Fruit fly (Drosophila melanogaster) whole organism, embryonic: Measurements from ENCODE around the gene CG5790.

Experiments used
- Abd-B ChIP-seq: fragments of 200-800 bp; sonication (Bioruptor generic); optimal IDR thresholded peaks from 2 replicates; lab custom pipeline; 2018; ENCODE audit warnings: missing biosample characterization, mild to moderate bottlenecking, missing genetic modification characterization, moderate library complexity
- CG10321 ChIP-seq: fragments of 200-800 bp; sonication (Bioruptor generic); IDR thresholded peaks from 2 replicates; pipeline ENCODE4 v1.3.6; 2022; ENCODE audit warnings: missing biosample characterization, missing genetic modification characterization
- CG11398 ChIP-seq: fragments of 200-800 bp; sonication (Bioruptor generic); optimal IDR thresholded peaks from 2 replicates; lab custom pipeline; 2016; ENCODE audit warnings: missing biosample characterization, missing genetic modification characterization
- CG12071 ChIP-seq: fragments of 200-800 bp; sonication (Bioruptor generic); optimal IDR thresholded peaks from 3 replicates; lab custom pipeline; 2018; ENCODE audit warnings: missing biosample characterization, mild to moderate bottlenecking, missing genetic modification characterization
- CG12299 ChIP-seq: fragments of 200-800 bp; sonication (Bioruptor generic); optimal IDR thresholded peaks from 2 replicates; lab custom pipeline; 2018; ENCODE audit warnings: missing biosample characterization, mild to moderate bottlenecking, missing genetic modification characterization
- CG12942 ChIP-seq: fragments of 200-800 bp; sonication (Bioruptor generic); optimal IDR thresholded peaks from 3 replicates; lab custom pipeline; 2016; ENCODE audit warnings: missing biosample characterization, missing genetic modification characterization
- CG16813 ChIP-seq: fragments of 200-800 bp; sonication (Bioruptor generic); IDR thresholded peaks from 3 replicates; pipeline ENCODE4 v1.3.6; 2022; ENCODE audit warnings: missing biosample characterization, missing genetic modification characterization; ENCODE audit not compliant: partially characterized antibody
- CG17385 ChIP-seq: fragments of 200-800 bp; sonication (Bioruptor generic); optimal IDR thresholded peaks from 3 replicates; lab custom pipeline; 2018; ENCODE audit warnings: missing biosample characterization, mild to moderate bottlenecking, missing genetic modification characterization
- CG17802 ChIP-seq: fragments of 200-800 bp; sonication (Bioruptor generic); optimal IDR thresholded peaks from 2 replicates; lab custom pipeline; 2018; ENCODE audit warnings: missing biosample characterization, mild to moderate bottlenecking, missing genetic modification characterization, moderate library complexity
- CG2875 ChIP-seq: fragments of 200-800 bp; sonication (Bioruptor generic); optimal IDR thresholded peaks from 2 replicates; lab custom pipeline; 2017; ENCODE audit warnings: missing biosample characterization, mild to moderate bottlenecking, missing genetic modification characterization, missing genetic modification reagents
- CG30431 ChIP-seq: fragments of 200-800 bp; sonication (Bioruptor generic); optimal IDR thresholded peaks from 2 replicates; lab custom pipeline; 2017; ENCODE audit warnings: missing biosample characterization, missing genetic modification characterization
- CG3163 ChIP-seq: fragments of 200-800 bp; sonication (Bioruptor generic); optimal IDR thresholded peaks from 3 replicates; lab custom pipeline; 2016; ENCODE audit warnings: missing biosample characterization, missing genetic modification characterization
- CG32532 ChIP-seq: fragments of 200-800 bp; sonication (Bioruptor generic); IDR thresholded peaks from 2 replicates; pipeline ENCODE4 v1.3.6; 2022; ENCODE audit warnings: missing biosample characterization, missing genetic modification characterization
- CG34376 ChIP-seq: fragments of 200-800 bp; sonication (Bioruptor generic); optimal IDR thresholded peaks from 2 replicates; lab custom pipeline; 2018; ENCODE audit warnings: missing biosample characterization, mild to moderate bottlenecking, missing genetic modification characterization
- CG3847 ChIP-seq: fragments of 200-800 bp; sonication (Bioruptor generic); IDR thresholded peaks from 2 replicates; pipeline ENCODE4 v1.3.6; 2022; ENCODE audit warnings: missing biosample characterization, missing genetic modification characterization
- CG4328 ChIP-seq: fragments of 200-800 bp; sonication (Bioruptor generic); optimal IDR thresholded peaks from 3 replicates; lab custom pipeline; 2017; ENCODE audit warnings: missing biosample characterization, missing genetic modification reagents, missing genetic modification characterization
- CG4424 ChIP-seq: fragments of 200-800 bp; sonication (Bioruptor generic); optimal IDR thresholded peaks from 3 replicates; lab custom pipeline; 2016; ENCODE audit warnings: missing biosample characterization, missing genetic modification characterization
- CG6272 ChIP-seq: fragments of 200-800 bp; sonication (Bioruptor generic); IDR thresholded peaks from 2 replicates; pipeline ENCODE4 v1.3.6; 2022; ENCODE audit warnings: missing biosample characterization, missing genetic modification characterization
- CG6654 ChIP-seq: fragments of 200-800 bp; sonication (Bioruptor generic); optimal IDR thresholded peaks from 2 replicates; lab custom pipeline; 2017; ENCODE audit warnings: missing biosample characterization, mild to moderate bottlenecking, missing genetic modification characterization
- CG7357 ChIP-seq: fragments of 200-800 bp; sonication (Bioruptor generic); IDR thresholded peaks from 3 replicates; pipeline ENCODE4 v1.3.6; 2022; ENCODE audit warnings: missing biosample characterization, missing genetic modification characterization
- CG7786 ChIP-seq: fragments of 200-800 bp; sonication (Bioruptor generic); optimal IDR thresholded peaks from 2 replicates; lab custom pipeline; 2016; ENCODE audit warnings: missing biosample characterization, missing genetic modification characterization
- CG7963 ChIP-seq: fragments of 200-800 bp; sonication (Bioruptor generic); IDR thresholded peaks from 3 replicates; pipeline ENCODE4 v1.3.6; 2022; ENCODE audit warnings: missing biosample characterization, missing genetic modification characterization; ENCODE audit not compliant: partially characterized antibody
- CG8290 ChIP-seq, 3 experiments: fragments of 200-800 bp; sonication (Bioruptor generic); optimal IDR thresholded peaks; 2 replicates each; lab custom pipeline; 2016 to 2019; ENCODE audit warnings: missing biosample characterization in 3 of 3, missing genetic modification characterization in 3 of 3, mild to moderate bottlenecking in 2 of 3, moderate library complexity in 1 of 3
- CG8924 ChIP-seq: fragments of 200-800 bp; optimal IDR thresholded peaks from 3 replicates; lab custom pipeline; 2019; ENCODE audit warnings: missing biosample characterization, mild to moderate bottlenecking, missing genetic modification characterization, moderate library complexity
- CrebB ChIP-seq: fragments of 200-800 bp; sonication (Bioruptor generic); optimal IDR thresholded peaks from 3 replicates; lab custom pipeline; 2018; ENCODE audit warnings: missing biosample characterization, mild to moderate bottlenecking, missing genetic modification characterization
- D19B ChIP-seq: fragments of 200-800 bp; sonication (Bioruptor generic); optimal IDR thresholded peaks from 2 replicates; lab custom pipeline; 2017; ENCODE audit warnings: missing biosample characterization, mild to moderate bottlenecking, missing genetic modification characterization
- E2f2 ChIP-seq: fragments of 200-800 bp; sonication (Bioruptor generic); IDR thresholded peaks from 2 replicates; pipeline ENCODE4 v1.3.6; 2022; ENCODE audit warnings: missing biosample characterization, missing genetic modification characterization
- Hr78 ChIP-seq, 2 experiments: fragments of 200-800 bp in 1 of 2; fragments of >200 bp in 1 of 2; sonication (Bioruptor generic) in 1 of 2; optimal IDR thresholded peaks; 2 replicates each; lab custom pipeline; 2017 to 2019; ENCODE audit warnings: missing biosample characterization in 2 of 2, missing genetic modification characterization in 2 of 2, mild to moderate bottlenecking in 1 of 2, moderate library complexity in 1 of 2
- NC2α ChIP-seq: fragments of 200-800 bp; sonication (Bioruptor generic); optimal IDR thresholded peaks from 2 replicates; lab custom pipeline; 2016; ENCODE audit warnings: missing biosample characterization, missing genetic modification characterization
- Opbp ChIP-seq: fragments of 200-800 bp; sonication (Bioruptor generic); IDR thresholded peaks from 3 replicates; pipeline ENCODE4 v1.3.6; 2022; ENCODE audit warnings: missing biosample characterization, missing genetic modification characterization; ENCODE audit not compliant: partially characterized antibody
- Poxn ChIP-seq: fragments of 200-800 bp; sonication (Bioruptor generic); IDR thresholded peaks from 2 replicates; pipeline ENCODE4 v1.3.6; 2022; ENCODE audit warnings: missing biosample characterization, missing genetic modification characterization
- TFAM ChIP-seq: fragments of 200-800 bp; sonication (Bioruptor generic); optimal IDR thresholded peaks from 2 replicates; lab custom pipeline; 2017; ENCODE audit warnings: missing biosample characterization, missing genetic modification characterization, inconsistent platforms
- aop ChIP-seq: fragments of 200-800 bp; sonication (Bioruptor generic); IDR thresholded peaks from 2 replicates; pipeline ENCODE4 v1.3.6; 2022; ENCODE audit warnings: missing biosample characterization, missing genetic modification characterization
- bowl ChIP-seq: fragments of 200-800 bp; sonication (Bioruptor generic); IDR thresholded peaks from 2 replicates; pipeline ENCODE4 v1.3.6; 2022; ENCODE audit warnings: missing biosample characterization, missing genetic modification characterization
- bsh ChIP-seq, 2 experiments: fragments of 200-800 bp; sonication (Bioruptor generic); optimal IDR thresholded peaks; 2 replicates each; lab custom pipeline; 2017 to 2018; ENCODE audit warnings: mild to moderate bottlenecking in 2 of 2, missing biosample characterization in 2 of 2, missing genetic modification characterization in 2 of 2, moderate library complexity in 1 of 2
- caup ChIP-seq: fragments of 200-800 bp; sonication (Bioruptor generic); optimal IDR thresholded peaks from 3 replicates; lab custom pipeline; 2017; ENCODE audit warnings: missing biosample characterization, mild to moderate bottlenecking, missing genetic modification characterization, moderate library complexity; ENCODE audit not compliant: severe bottlenecking
- ci ChIP-seq: fragments of 200-800 bp; sonication (Bioruptor generic); IDR thresholded peaks from 3 replicates; pipeline ENCODE4 v1.3.6; 2022; ENCODE audit warnings: missing biosample characterization, missing genetic modification characterization
- fd64A ChIP-seq: fragments of 200-800 bp; sonication (Bioruptor generic); optimal IDR thresholded peaks from 3 replicates; lab custom pipeline; 2018; ENCODE audit warnings: missing biosample characterization, mild to moderate bottlenecking, missing genetic modification characterization
- fru ChIP-seq: fragments of >200 bp; optimal IDR thresholded peaks from 2 replicates; lab custom pipeline; 2017
- gcm ChIP-seq: fragments of 200-800 bp; sonication (Bioruptor generic); optimal IDR thresholded peaks from 2 replicates; lab custom pipeline; 2019; ENCODE audit warnings: missing biosample characterization, mild to moderate bottlenecking, missing genetic modification characterization, moderate library complexity
- gem ChIP-seq: fragments of 200-800 bp; sonication (Bioruptor generic); optimal IDR thresholded peaks from 2 replicates; lab custom pipeline; 2019; ENCODE audit warnings: missing biosample characterization, mild to moderate bottlenecking, missing genetic modification characterization, moderate library complexity
- lov ChIP-seq, 2 experiments: fragments of 200-800 bp in 1 of 2; fragments of >200 bp in 1 of 2; sonication (Bioruptor generic) in 1 of 2; IDR thresholded peaks in 1 of 2; optimal IDR thresholded peaks in 1 of 2; 2 replicates in 1 of 2; 3 replicates in 1 of 2; pipeline versions ENCODE4 v1.3.6 to Lab custom; 2017 to 2022; ENCODE audit warnings: missing biosample characterization in 1 of 2, missing genetic modification characterization in 1 of 2
- mam ChIP-seq: fragments of 200-800 bp; sonication (Bioruptor generic); optimal IDR thresholded peaks from 3 replicates; lab custom pipeline; 2016; ENCODE audit warnings: missing biosample characterization, missing genetic modification characterization
- shn ChIP-seq: fragments of 200-800 bp; sonication (Bioruptor generic); optimal IDR thresholded peaks from 3 replicates; lab custom pipeline; 2016; ENCODE audit warnings: missing biosample characterization, missing genetic modification characterization
- stc ChIP-seq: fragments of 200-800 bp; sonication (Bioruptor generic); IDR thresholded peaks from 2 replicates; pipeline ENCODE4 v1.3.6; 2022; ENCODE audit warnings: missing biosample characterization, missing genetic modification characterization
- tna ChIP-seq: fragments of 200-800 bp; sonication (Bioruptor generic); IDR thresholded peaks from 2 replicates; pipeline ENCODE4 v1.3.6; 2022; ENCODE audit warnings: missing biosample characterization, missing genetic modification characterization; ENCODE audit not compliant: partially characterized antibody
- trem ChIP-seq: fragments of 200-800 bp; optimal IDR thresholded peaks from 3 replicates; lab custom pipeline; 2019; ENCODE audit warnings: missing biosample characterization, mild to moderate bottlenecking, missing genetic modification characterization, moderate library complexity
- vfl ChIP-seq: fragments of 200-800 bp; sonication (Bioruptor generic); optimal IDR thresholded peaks from 2 replicates; lab custom pipeline; 2016; ENCODE audit warnings: missing biosample characterization, missing genetic modification characterization
- vvl ChIP-seq: fragments of 200-800 bp; sonication (Bioruptor generic); IDR thresholded peaks from 2 replicates; pipeline ENCODE4 v1.3.6; 2022; ENCODE audit warnings: missing biosample characterization, missing genetic modification characterization

CG5790 gene

dm6 chr2L:18325120-18325581, 30.5 kb downstream of the CG5790 start (continued):
- TF ChIP-seq CG17802: peak; percentile 72
- TF ChIP-seq bowl: peak; percentile 68
- TF ChIP-seq CG7963 (GFP tag; lab: Robert Waterston, UW): no peak
- peak; percentile 84 for TF ChIP-seq CG2875 (GFP tag; lab: Kevin White, UChicago)
- TF ChIP-seq caup (GFP tag; lab: Kevin White, UChicago): peak; percentile 72
- TF ChIP-seq TFAM (GFP tag; lab: Kevin White, UChicago): no peak
- TF ChIP-seq fru (lab: Kevin White, UChicago): no peak
- no peak for TF ChIP-seq CG16813 (GFP tag; lab: Robert Waterston, UW)
- TF ChIP-seq CG4424 (GFP tag; lab: Kevin White, UChicago): peak; percentile 84
- peak; percentile 74 for TF ChIP-seq Abd-B (GFP tag; lab: Kevin White, UChicago)
- TF ChIP-seq CG6654 (GFP tag; lab: Kevin White, UChicago): peak; percentile 60
- TF ChIP-seq CG32532 (GFP tag; lab: Robert Waterston, UW): peak; percentile 53; the same call in 1 of the 2 replicates
- no peak for TF ChIP-seq Poxn (GFP tag; lab: Robert Waterston, UW)
- TF ChIP-seq tna: no peak
- peak; percentile 85 for TF ChIP-seq shn (GFP tag; lab: Kevin White, UChicago)
- peak; percentile 75 for TF ChIP-seq CG12942 (GFP tag; lab: Kevin White, UChicago)
- no peak for TF ChIP-seq aop (GFP tag; lab: Robert Waterston, UW)
- peak; percentile 67 for TF ChIP-seq CG6272 (GFP tag; lab: Robert Waterston, UW)
- TF ChIP-seq NC2α (GFP tag; lab: Kevin White, UChicago): peak; percentile 75
- TF ChIP-seq CG10321 (GFP tag; lab: Robert Waterston, UW): no peak
- TF ChIP-seq E2f2 (GFP tag; lab: Robert Waterston, UW): peak; percentile 58
- peak in 1 of 2 experiments; percentile 82 for TF ChIP-seq Hr78 (GFP tag; optimal IDR thresholded peaks at IDR 0.05; lab: Kevin White, UChicago)
- TF ChIP-seq CG4328 (GFP tag; lab: Kevin White, UChicago): peak; percentile 56
- TF ChIP-seq CG12071 (GFP tag; lab: Kevin White, UChicago): peak; percentile 82
- peak; percentile 68 for TF ChIP-seq CG3847 (GFP tag; lab: Robert Waterston, UW)
- TF ChIP-seq CG8924 (tag; lab: Kevin White, UChicago): peak; percentile 82
- TF ChIP-seq mam: peak; percentile 75
- TF ChIP-seq CG11398 (GFP tag; lab: Kevin White, UChicago): peak; percentile 72
- TF ChIP-seq CG12299 (tag; lab: Kevin White, UChicago): peak; percentile 64
- peak; percentile 70 for TF ChIP-seq CG30431 (GFP tag; lab: Kevin White, UChicago)
- TF ChIP-seq gcm (GFP tag; lab: Kevin White, UChicago): peak; percentile 84
- TF ChIP-seq bsh (GFP tag; optimal IDR thresholded peaks at IDR 0.05; lab: Kevin White, UChicago): peak in 1 of 2 experiments; percentile 94
- TF ChIP-seq vvl (GFP tag; lab: Robert Waterston, UW): peak; percentile 93
- peak; percentile 79 for TF ChIP-seq trem (tag; lab: Kevin White, UChicago)
- TF ChIP-seq vfl: peak; percentile 62
- peak; percentile 70 for TF ChIP-seq CG7357
- TF ChIP-seq gem (tag; lab: Kevin White, UChicago): peak; percentile 92
- no peak for TF ChIP-seq Opbp
- TF ChIP-seq CG8290 (GFP tag; optimal IDR thresholded peaks at IDR 0.05; lab: Kevin White, UChicago): peak; percentile 67
- TF ChIP-seq CG8290 (tag; optimal IDR thresholded peaks at IDR 0.05; lab: Kevin White, UChicago): peak in 1 of 2 experiments; percentile 87
- TF ChIP-seq fd64A: peak; percentile 76
- peak; percentile 21 for TF ChIP-seq D19B (GFP tag; lab: Kevin White, UChicago)
- TF ChIP-seq ci: peak; percentile 96
- TF ChIP-seq lov (optimal IDR thresholded peaks at IDR 0.05; lab: Kevin White, UChicago): no peak
- TF ChIP-seq lov (GFP tag; IDR thresholded peaks at IDR 0.05; lab: Robert Waterston, UW): peak; percentile 82
- TF ChIP-seq CG7786 (GFP tag; lab: Kevin White, UChicago): peak; percentile 80
- TF ChIP-seq CrebB (tag; lab: Kevin White, UChicago): peak; percentile 76
- TF ChIP-seq CG34376: no peak
- TF ChIP-seq stc (GFP tag; lab: Robert Waterston, UW): peak; percentile 79
- peak; percentile 79 for TF ChIP-seq CG17385 (GFP tag; lab: Kevin White, UChicago)
- peak; percentile 61 for TF ChIP-seq CG3163
